Fruit fly (Drosophila melanogaster): ENCODE data around the gene ZC3H3.

Gene ZC3H3

DNA sequence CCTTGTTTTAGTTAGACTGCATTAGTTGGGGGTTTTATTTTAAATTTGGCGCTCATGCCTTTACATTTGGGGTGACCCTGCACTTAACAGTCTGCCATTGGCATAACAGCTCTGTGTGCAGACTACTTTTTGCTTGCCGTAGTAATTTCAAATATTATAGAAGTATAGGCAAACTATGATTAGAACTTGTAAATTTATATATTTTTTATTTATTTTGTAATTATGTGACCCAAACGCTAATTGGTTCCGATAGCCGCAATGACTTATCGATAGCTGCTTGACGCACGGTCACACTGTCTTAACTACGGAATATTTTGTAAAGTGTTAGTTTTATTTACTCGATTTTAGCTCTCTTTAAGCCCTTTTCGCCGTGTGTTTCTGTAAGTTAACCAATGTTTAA lies 35.1 kb upstream of the ZC3H3 start, which contains the start of gene rhea (continued):
- TF ChIP-seq Mes4 (GFP tag; optimal IDR thresholded peaks at IDR 0.05) (no peak), Dip2 (GFP tag; IDR thresholded peaks at IDR 0.05) (no peak), zen2 (GFP tag; IDR thresholded peaks at IDR 0.05; ENCODE audit: partially characterized antibody) (peak; percentile 39; the same call in 1 of the 3 replicates), CG17359 (tag; optimal IDR thresholded peaks at IDR 0.05) (no peak), CG5245 (GFP tag; optimal IDR thresholded peaks at IDR 0.05) (no peak), Dp (GFP tag; optimal IDR thresholded peaks at IDR 0.05) (peak; percentile 90), CG10462 (GFP tag; optimal IDR thresholded peaks at IDR 0.05) (no peak), psq (GFP tag; optimal IDR thresholded peaks at IDR 0.05) (no peak), CG30403 (GFP tag; optimal IDR thresholded peaks at IDR 0.05) (peak; percentile 4), CG17186 (GFP tag; optimal IDR thresholded peaks at IDR 0.05) (peak; percentile 56), Awh (GFP tag; IDR thresholded peaks at IDR 0.05) (no peak), salm (tag; optimal IDR thresholded peaks at IDR 0.05) (no peak), ap (GFP tag; IDR thresholded peaks at IDR 0.05) (no peak), Hsf (GFP tag; optimal IDR thresholded peaks at IDR 0.05) (no peak), Vsx1 (GFP tag; optimal IDR thresholded peaks at IDR 0.05) (peak; percentile 28), CoRest (tag; optimal IDR thresholded peaks at IDR 0.05) (peak; percentile 18), CG10959 (GFP tag; IDR thresholded peaks at IDR 0.05) (no peak), CG3407 (GFP tag; optimal IDR thresholded peaks at IDR 0.05) (no peak), CG1603 (tag; optimal IDR thresholded peaks at IDR 0.05) (peak; percentile 18), sim (GFP tag; IDR thresholded peaks at IDR 0.05) (no peak), Doc2 (GFP tag; IDR thresholded peaks at IDR 0.05) (no peak), Chrac-16 (GFP tag; optimal IDR thresholded peaks at IDR 0.05) (peak; percentile 6), CG31441 (GFP tag; IDR thresholded peaks at IDR 0.05) (peak; percentile 29; the same call in 1 of the 2 replicates), wdn (GFP tag; IDR thresholded peaks at IDR 0.05) (no peak), Abd-B (GFP tag; optimal IDR thresholded peaks at IDR 0.05) (no peak), B-H2 (GFP tag; optimal IDR thresholded peaks at IDR 0.05) (peak; percentile 11), schlank (tag; optimal IDR thresholded peaks at IDR 0.05) (no peak), CG3838 (GFP tag; optimal IDR thresholded peaks at IDR 0.05) (no peak), sr (GFP tag; IDR thresholded peaks at IDR 0.05) (no peak), CG2678 (tag; optimal IDR thresholded peaks at IDR 0.05) (peak; percentile 8), CG14441 (GFP tag; IDR thresholded peaks at IDR 0.05) (no peak), CG8924 (tag; optimal IDR thresholded peaks at IDR 0.05) (peak; percentile 36), CG30431 (GFP tag; optimal IDR thresholded peaks at IDR 0.05) (no peak), MBD-R2 (GFP tag; IDR thresholded peaks at IDR 0.05) (peak; percentile 50; the same call in 1 of the 2 replicates), cad (GFP tag; optimal IDR thresholded peaks at IDR 0.05) (no peak), CG9817 (tag; optimal IDR thresholded peaks at IDR 0.05) (no peak), CG6689 (GFP tag; IDR thresholded peaks at IDR 0.05) (no peak), ftz-f1 (GFP tag; optimal IDR thresholded peaks at IDR 0.05) (no peak), Hr3 (GFP tag; optimal IDR thresholded peaks at IDR 0.05) (peak; percentile 40), so (GFP tag; IDR thresholded peaks at IDR 0.05) (no peak), maf-S (GFP tag; optimal IDR thresholded peaks at IDR 0.05) (no peak), insv (GFP tag; optimal IDR thresholded peaks at IDR 0.05) (no peak), CG12071 (GFP tag; optimal IDR thresholded peaks at IDR 0.05) (no peak), pfk (GFP tag; optimal IDR thresholded peaks at IDR 0.05) (no peak), CG7271 (tag; optimal IDR thresholded peaks at IDR 0.05) (no peak), p53 (GFP tag; optimal IDR thresholded peaks at IDR 0.05) (no peak), CG6654 (GFP tag; optimal IDR thresholded peaks at IDR 0.05) (no peak), CG11093 (GFP tag; IDR thresholded peaks at IDR 0.05) (no peak), nau (GFP tag; optimal IDR thresholded peaks at IDR 0.05) (no peak), usp (GFP tag; optimal IDR thresholded peaks at IDR 0.05) (no peak), tx (GFP tag; optimal IDR thresholded peaks at IDR 0.05) (peak; percentile 7), kah (GFP tag; optimal IDR thresholded peaks at IDR 0.05) (no peak), crc (GFP tag; optimal IDR thresholded peaks at IDR 0.05) (no peak)
